Fruit fly (Drosophila melanogaster) whole organism, embryonic: ENCODE data around the gene CG17652.
A peak's percentile ranks its signal among the peaks of the same experiment; 100 is the strongest.

ENCODE experiments used
- Atf3 ChIP-seq: fragments of 200-800 bp; sonication (Bioruptor generic); optimal IDR thresholded peaks from 3 replicates; lab custom pipeline; 2016; ENCODE audit warnings: missing biosample characterization, missing genetic modification characterization
- Bteb2 ChIP-seq: fragments of 200-800 bp; sonication (Bioruptor generic); optimal IDR thresholded peaks from 2 replicates; lab custom pipeline; 2016; ENCODE audit warnings: missing biosample characterization, missing genetic modification characterization
- CG10267 ChIP-seq: fragments of 200-800 bp; sonication (Bioruptor generic); optimal IDR thresholded peaks from 2 replicates; lab custom pipeline; 2018; ENCODE audit warnings: missing biosample characterization, mild to moderate bottlenecking, missing genetic modification characterization, moderate library complexity
- CG11398 ChIP-seq: fragments of 200-800 bp; sonication (Bioruptor generic); optimal IDR thresholded peaks from 2 replicates; lab custom pipeline; 2016; ENCODE audit warnings: missing biosample characterization, missing genetic modification characterization
- CG11696 ChIP-seq: fragments of 200-800 bp; sonication (Bioruptor generic); IDR thresholded peaks from 2 replicates; pipeline ENCODE4 v1.3.6; 2022; ENCODE audit warnings: missing biosample characterization, missing genetic modification characterization
- CG12219 ChIP-seq: fragments of 200-800 bp; sonication (Bioruptor generic); optimal IDR thresholded peaks from 3 replicates; lab custom pipeline; 2018; ENCODE audit warnings: missing biosample characterization, mild to moderate bottlenecking, missing genetic modification characterization
- CG15601 ChIP-seq: fragments of 200-800 bp; sonication (Bioruptor generic); optimal IDR thresholded peaks from 3 replicates; lab custom pipeline; 2019; ENCODE audit warnings: missing biosample characterization, mild to moderate bottlenecking, missing genetic modification characterization, moderate library complexity
- CG17612 ChIP-seq: fragments of 200-800 bp; sonication (Bioruptor generic); IDR thresholded peaks from 2 replicates; pipeline ENCODE4 v1.3.6; 2022; ENCODE audit warnings: missing biosample characterization, missing genetic modification characterization
- CG2712 ChIP-seq: fragments of 200-800 bp; optimal IDR thresholded peaks from 3 replicates; lab custom pipeline; 2019; ENCODE audit warnings: missing biosample characterization, mild to moderate bottlenecking, missing genetic modification characterization, moderate library complexity
- CG33213 ChIP-seq: fragments of 200-800 bp; sonication (Bioruptor generic); optimal IDR thresholded peaks from 3 replicates; lab custom pipeline; 2016; ENCODE audit warnings: missing biosample characterization, missing genetic modification characterization
- CG4328 ChIP-seq: fragments of 200-800 bp; sonication (Bioruptor generic); optimal IDR thresholded peaks from 3 replicates; lab custom pipeline; 2017; ENCODE audit warnings: missing biosample characterization, missing genetic modification reagents, missing genetic modification characterization
- CG4617 ChIP-seq: fragments of 200-800 bp; sonication (Bioruptor generic); optimal IDR thresholded peaks from 3 replicates; lab custom pipeline; 2016; ENCODE audit warnings: missing biosample characterization, missing genetic modification characterization, borderline replicate concordance
- CG5245 ChIP-seq: fragments of 200-800 bp; sonication (Bioruptor generic); optimal IDR thresholded peaks from 3 replicates; lab custom pipeline; 2016; ENCODE audit warnings: missing biosample characterization, missing genetic modification characterization
- CG6813 ChIP-seq: fragments of 200-800 bp; sonication (Bioruptor generic); optimal IDR thresholded peaks from 2 replicates; lab custom pipeline; 2017; ENCODE audit warnings: missing biosample characterization, missing genetic modification characterization, mild to moderate bottlenecking, moderate library complexity, missing genetic modification reagents
- CG8359 ChIP-seq: fragments of 200-800 bp; sonication (Bioruptor generic); optimal IDR thresholded peaks from 2 replicates; lab custom pipeline; 2017; ENCODE audit warnings: missing biosample characterization, mild to moderate bottlenecking, missing genetic modification characterization, borderline replicate concordance
- CG8765 ChIP-seq: fragments of 200-800 bp; sonication (Bioruptor generic); IDR thresholded peaks from 2 replicates; pipeline ENCODE4 v1.3.6; 2022; ENCODE audit warnings: missing biosample characterization, missing genetic modification characterization
- CG9797 ChIP-seq: fragments of 200-800 bp; sonication (Bioruptor generic); optimal IDR thresholded peaks from 3 replicates; lab custom pipeline; 2018; ENCODE audit warnings: missing biosample characterization, mild to moderate bottlenecking, missing genetic modification characterization
- Chrac-16 ChIP-seq: fragments of 200-800 bp; sonication (Bioruptor generic); optimal IDR thresholded peaks from 3 replicates; lab custom pipeline; 2016; ENCODE audit warnings: missing biosample characterization, missing genetic modification characterization
- D ChIP-seq, 2 experiments: fragments of 200-800 bp in 1 of 2; fragments of >200 bp in 1 of 2; sonication (Bioruptor generic) in 1 of 2; optimal IDR thresholded peaks; 2 replicates in 1 of 2; 3 replicates in 1 of 2; lab custom pipeline; 2017; ENCODE audit warnings: mild to moderate bottlenecking in 1 of 2, missing biosample characterization in 1 of 2, missing genetic modification characterization in 1 of 2, missing genetic modification reagents in 1 of 2
- Dek ChIP-seq: fragments of 200-800 bp; sonication (Bioruptor generic); optimal IDR thresholded peaks from 3 replicates; lab custom pipeline; 2019; ENCODE audit warnings: missing biosample characterization, mild to moderate bottlenecking, missing genetic modification characterization, moderate library complexity
- Dll ChIP-seq: fragments of 200-800 bp; sonication (Bioruptor generic); IDR thresholded peaks from 4 replicates; pipeline ENCODE4 v1.3.6; 2022; ENCODE audit warnings: missing biosample characterization, missing genetic modification characterization; ENCODE audit not compliant: partially characterized antibody
- ERR ChIP-seq: fragments of 200-800 bp; sonication (Bioruptor generic); optimal IDR thresholded peaks from 2 replicates; lab custom pipeline; 2016; ENCODE audit warnings: missing biosample characterization, missing genetic modification characterization
- HHEX ChIP-seq: fragments of 200-800 bp; sonication (Bioruptor generic); optimal IDR thresholded peaks from 3 replicates; lab custom pipeline; 2017; ENCODE audit warnings: missing biosample characterization, mild to moderate bottlenecking, missing genetic modification characterization, missing genetic modification reagents
- Hr3 ChIP-seq: fragments of 200-800 bp; sonication (Bioruptor generic); optimal IDR thresholded peaks from 3 replicates; lab custom pipeline; 2016; ENCODE audit warnings: missing biosample characterization, missing genetic modification characterization
- Hr39 ChIP-seq: fragments of >200 bp; optimal IDR thresholded peaks from 2 replicates; lab custom pipeline; 2017
- Hr78 ChIP-seq, 2 experiments: fragments of 200-800 bp in 1 of 2; fragments of >200 bp in 1 of 2; sonication (Bioruptor generic) in 1 of 2; optimal IDR thresholded peaks; 2 replicates each; lab custom pipeline; 2017 to 2019; ENCODE audit warnings: missing biosample characterization in 2 of 2, missing genetic modification characterization in 2 of 2, mild to moderate bottlenecking in 1 of 2, moderate library complexity in 1 of 2
- Kr ChIP-seq: fragments of 200-800 bp; sonication (Bioruptor generic); optimal IDR thresholded peaks from 2 replicates; lab custom pipeline; 2017; ENCODE audit warnings: missing biosample characterization, mild to moderate bottlenecking, missing genetic modification characterization
- Lim3 ChIP-seq: fragments of 200-800 bp; sonication (Bioruptor generic); IDR thresholded peaks from 2 replicates; pipeline ENCODE4 v1.3.6; 2022; ENCODE audit warnings: missing biosample characterization, missing genetic modification characterization
- Med ChIP-seq: fragments of 200-800 bp; sonication (Bioruptor generic); peaks from one replicate; lab custom pipeline; 2016; ENCODE audit warnings: missing biosample characterization, missing genetic modification characterization, mild to moderate bottlenecking, inconsistent platforms, moderate library complexity
- Mes4 ChIP-seq: fragments of 200-800 bp; sonication (Bioruptor generic); optimal IDR thresholded peaks from 2 replicates; lab custom pipeline; 2016; ENCODE audit warnings: missing biosample characterization, missing genetic modification characterization
- Myb ChIP-seq: fragments of 200-800 bp; sonication (Bioruptor generic); optimal IDR thresholded peaks from 2 replicates; lab custom pipeline; 2016; ENCODE audit warnings: missing biosample characterization, missing genetic modification characterization
- Oaz ChIP-seq: fragments of 200-800 bp; sonication (Bioruptor generic); IDR thresholded peaks from 2 replicates; pipeline ENCODE4 v1.3.6; 2022; ENCODE audit warnings: missing biosample characterization, missing genetic modification characterization
- aop ChIP-seq: fragments of 200-800 bp; sonication (Bioruptor generic); IDR thresholded peaks from 2 replicates; pipeline ENCODE4 v1.3.6; 2022; ENCODE audit warnings: missing biosample characterization, missing genetic modification characterization
- bigmax ChIP-seq: fragments of 200-800 bp; sonication (Bioruptor generic); optimal IDR thresholded peaks from 2 replicates; lab custom pipeline; 2018; ENCODE audit warnings: missing biosample characterization, mild to moderate bottlenecking, missing genetic modification characterization
- br ChIP-seq: fragments of >200 bp; optimal IDR thresholded peaks from 2 replicates; lab custom pipeline; 2017
- caup ChIP-seq: fragments of 200-800 bp; sonication (Bioruptor generic); optimal IDR thresholded peaks from 3 replicates; lab custom pipeline; 2017; ENCODE audit warnings: missing biosample characterization, mild to moderate bottlenecking, missing genetic modification characterization, moderate library complexity; ENCODE audit not compliant: severe bottlenecking
- chm ChIP-seq: fragments of 200-800 bp; sonication (Bioruptor generic); IDR thresholded peaks from 2 replicates; pipeline ENCODE4 v1.3.6; 2022; ENCODE audit warnings: missing biosample characterization, missing genetic modification characterization
- crc ChIP-seq: fragments of 200-800 bp; sonication (Bioruptor generic); optimal IDR thresholded peaks from 2 replicates; lab custom pipeline; 2016; ENCODE audit warnings: missing biosample characterization, missing genetic modification characterization
- ewg ChIP-seq: fragments of 200-800 bp; sonication (Bioruptor generic); optimal IDR thresholded peaks from 3 replicates; lab custom pipeline; 2017; ENCODE audit warnings: mild to moderate bottlenecking, missing biosample characterization, missing genetic modification reagents, missing genetic modification characterization
- gce ChIP-seq: fragments of 200-800 bp; sonication (Bioruptor generic); IDR thresholded peaks from 3 replicates; pipeline ENCODE4 v1.3.6; 2022; ENCODE audit warnings: missing biosample characterization, missing genetic modification characterization
- grau ChIP-seq: fragments of 200-800 bp; optimal IDR thresholded peaks from 3 replicates; lab custom pipeline; 2019; ENCODE audit warnings: missing biosample characterization, mild to moderate bottlenecking, missing genetic modification characterization, moderate library complexity
- ham ChIP-seq: fragments of 200-800 bp; sonication (Bioruptor generic); IDR thresholded peaks from 2 replicates; pipeline ENCODE4 v1.3.6; 2022; ENCODE audit warnings: missing biosample characterization, missing genetic modification characterization
- ind ChIP-seq: fragments of 200-800 bp; sonication (Bioruptor generic); optimal IDR thresholded peaks from 3 replicates; lab custom pipeline; 2016; ENCODE audit warnings: missing biosample characterization, missing genetic modification characterization
- ken ChIP-seq: fragments of 200-800 bp; sonication (Bioruptor generic); IDR thresholded peaks from 3 replicates; pipeline ENCODE4 v1.3.6; 2022; ENCODE audit warnings: missing biosample characterization, missing genetic modification characterization
- lola ChIP-seq, 3 experiments: fragments of >200 bp in 2 of 3; fragments of 200-800 bp in 1 of 3; sonication (Bioruptor generic) in 1 of 3; optimal IDR thresholded peaks; 2 replicates each; lab custom pipeline; 2017 to 2019; ENCODE audit warnings: missing biosample characterization in 3 of 3, missing genetic modification characterization in 3 of 3, mild to moderate bottlenecking in 1 of 3, moderate library complexity in 1 of 3
- mld ChIP-seq: fragments of 200-800 bp; sonication (Bioruptor generic); IDR thresholded peaks from 3 replicates; pipeline ENCODE4 v1.3.6; 2022; ENCODE audit warnings: missing biosample characterization, missing genetic modification characterization; ENCODE audit not compliant: partially characterized antibody
- ro ChIP-seq: fragments of 200-800 bp; sonication (Bioruptor generic); IDR thresholded peaks from 2 replicates; pipeline ENCODE4 v1.3.6; 2022; ENCODE audit warnings: missing biosample characterization, missing genetic modification characterization
- sr ChIP-seq: fragments of 200-800 bp; sonication (Bioruptor generic); IDR thresholded peaks from 3 replicates; pipeline ENCODE4 v1.3.6; 2022; ENCODE audit warnings: missing biosample characterization, missing genetic modification characterization
- unc-4 ChIP-seq: fragments of 200-800 bp; sonication (Bioruptor generic); IDR thresholded peaks from 2 replicates; pipeline ENCODE4 v1.3.6; 2022; ENCODE audit warnings: missing biosample characterization, missing genetic modification characterization; ENCODE audit not compliant: partially characterized antibody
- yki ChIP-seq: fragments of >200 bp; optimal IDR thresholded peaks from 3 replicates; lab custom pipeline; 2018

Gene CG17652

DNA sequence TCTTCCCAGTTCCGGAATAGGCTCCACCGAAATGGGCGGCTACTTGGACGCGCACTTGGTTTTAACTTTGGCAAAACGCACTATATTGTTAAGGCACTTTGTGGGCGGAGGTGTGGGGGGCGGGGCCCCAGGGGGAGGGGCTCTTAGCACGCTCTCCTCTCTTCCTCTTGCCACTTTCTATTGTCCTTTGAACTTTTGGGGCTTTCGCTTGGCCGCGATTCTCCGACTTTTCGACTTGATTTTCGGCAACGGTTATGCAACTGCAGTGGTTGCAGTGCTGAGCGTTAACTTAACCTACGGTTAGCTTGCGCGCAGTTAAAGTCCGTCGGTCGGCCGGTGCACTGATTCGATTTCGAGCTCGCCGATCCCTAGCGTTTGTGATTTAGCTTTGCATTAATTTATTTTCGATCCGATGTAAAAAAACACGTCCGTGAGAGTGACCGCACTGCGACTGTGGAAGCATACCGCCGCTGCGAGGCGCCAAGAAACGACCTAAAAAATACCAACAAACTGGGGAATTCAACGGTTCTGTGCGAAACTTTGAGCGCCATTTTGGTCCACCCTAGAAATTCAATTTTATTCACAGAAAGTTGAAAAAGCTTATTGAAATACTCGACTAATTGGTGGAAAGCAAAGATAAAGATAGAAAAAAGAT is 8.1 kb downstream of the CG17652 start, which contains the start of gene Rim2 (continued):
- peak; percentile 80 for TF ChIP-seq CG33213 (GFP tag; lab: Kevin White, UChicago)
- no peak for TF ChIP-seq CG8359 (GFP tag; lab: Kevin White, UChicago)
- TF ChIP-seq CG12219 (GFP tag; lab: Kevin White, UChicago): no peak
- TF ChIP-seq CG4617: peak; percentile 77
- no peak for TF ChIP-seq ewg (GFP tag; lab: Kevin White, UChicago)
- no peak for TF ChIP-seq lola (GFP tag; optimal IDR thresholded peaks at IDR 0.05; lab: Kevin White, UChicago)
- TF ChIP-seq ind (GFP tag; lab: Kevin White, UChicago): no peak
- no peak for TF ChIP-seq ham (GFP tag; lab: Robert Waterston, UW)
- TF ChIP-seq CG6813 (GFP tag; lab: Kevin White, UChicago): no peak
- TF ChIP-seq ERR: peak; percentile 61
- peak; percentile 33 for TF ChIP-seq bigmax (GFP tag; lab: Kevin White, UChicago)
- TF ChIP-seq crc (GFP tag; lab: Kevin White, UChicago): no peak
- TF ChIP-seq CG15601 (tag; lab: Kevin White, UChicago): peak; percentile 98
- TF ChIP-seq CG10267 (tag; lab: Kevin White, UChicago): peak; percentile 34
- TF ChIP-seq D (optimal IDR thresholded peaks at IDR 0.05; lab: Kevin White, UChicago): no peak
- TF ChIP-seq D (GFP tag; optimal IDR thresholded peaks at IDR 0.05; lab: Kevin White, UChicago): no peak
- no peak for TF ChIP-seq CG11398 (GFP tag; lab: Kevin White, UChicago)
- no peak for TF ChIP-seq Hr3 (GFP tag; lab: Kevin White, UChicago)
- TF ChIP-seq Myb: peak; percentile 81
- TF ChIP-seq Oaz (GFP tag; lab: Robert Waterston, UW): no peak
- no peak for TF ChIP-seq CG11696 (GFP tag; lab: Robert Waterston, UW)
- no peak for TF ChIP-seq Bteb2 (GFP tag; lab: Kevin White, UChicago)
- TF ChIP-seq Lim3: no peak
- peak in 1 of 2 experiments; percentile 65 for TF ChIP-seq Hr78 (GFP tag; optimal IDR thresholded peaks at IDR 0.05; lab: Kevin White, UChicago)
- no peak for TF ChIP-seq sr (GFP tag; lab: Robert Waterston, UW)
- no peak for TF ChIP-seq yki (lab: Kevin White, UChicago)
- no peak for TF ChIP-seq CG8765
- no peak for TF ChIP-seq aop (GFP tag; lab: Robert Waterston, UW)
- TF ChIP-seq Kr (GFP tag; lab: Kevin White, UChicago): no peak
- TF ChIP-seq Dek (tag; lab: Kevin White, UChicago): peak; percentile 12
- peak; percentile 50 for TF ChIP-seq unc-4 (GFP tag; lab: Robert Waterston, UW)
- no peak for TF ChIP-seq br (lab: Kevin White, UChicago)
- no peak for TF ChIP-seq Mes4 (GFP tag; lab: Kevin White, UChicago)
- peak; percentile 47 for TF ChIP-seq CG2712
- peak; percentile 93 for TF ChIP-seq CG9797 (GFP tag; lab: Kevin White, UChicago)
- TF ChIP-seq CG17612: no peak
- no peak for TF ChIP-seq CG4328 (GFP tag; lab: Kevin White, UChicago)
- TF ChIP-seq grau: peak; percentile 19
- TF ChIP-seq ken (GFP tag; lab: Robert Waterston, UW): no peak
- TF ChIP-seq Dll: no peak
- TF ChIP-seq chm (GFP tag; lab: Robert Waterston, UW): peak; percentile 68
- no peak for TF ChIP-seq ro (GFP tag; lab: Robert Waterston, UW)
- TF ChIP-seq gce: no peak
- no peak for TF ChIP-seq Chrac-16
- TF ChIP-seq Med: peak; percentile 89
- TF ChIP-seq Hr39: no peak
- TF ChIP-seq caup (GFP tag; lab: Kevin White, UChicago): peak; percentile 4
- TF ChIP-seq mld (GFP tag; lab: Robert Waterston, UW): no peak
- TF ChIP-seq HHEX (GFP tag; lab: Kevin White, UChicago): no peak
- no peak for TF ChIP-seq CG5245 (GFP tag; lab: Kevin White, UChicago)
- no peak for TF ChIP-seq Atf3
